Worm (Caenorhabditis elegans) whole organism, young adult: ENCODE results near the gene isw-1.
A peak's percentile ranks its signal among the peaks of the same experiment; 100 is the strongest.

ENCODE experiments used
- B0035.1 ChIP-seq: sonication (generic microtip); optimal IDR thresholded peaks from 2 replicates; lab custom pipeline; 2016; ENCODE audit warnings: missing genetic modification characterization, mild to moderate bottlenecking, missing compliant biosample characterization, missing genotype, missing genetic modification reagents
- C06A6.2 ChIP-seq: fragments of 200-800 bp; sonication (Bioruptor generic); conservative IDR thresholded peaks from 2 replicates; pipeline ENCODE4 v1.3.6; 2022; ENCODE audit warnings: missing genetic modification characterization, missing compliant biosample characterization
- F57C9.4 ChIP-seq: sonication (generic microtip); optimal IDR thresholded peaks from 2 replicates; lab custom pipeline; 2017; ENCODE audit warnings: mild to moderate bottlenecking, missing genetic modification characterization, missing compliant biosample characterization
- K12H6.12 ChIP-seq: fragments of 200-800 bp; sonication (Bioruptor generic); optimal IDR thresholded peaks from 2 replicates; lab custom pipeline; 2018; ENCODE audit warnings: mild to moderate bottlenecking, missing genetic modification characterization, missing compliant biosample characterization
- Y67H2A.10 ChIP-seq: fragments of 200-800 bp; sonication (Bioruptor generic); conservative IDR thresholded peaks from 2 replicates; pipeline ENCODE4 v1.3.6; 2022; ENCODE audit warnings: missing genetic modification reagents, missing genetic modification characterization, missing compliant biosample characterization
- aptf-3 ChIP-seq: fragments of 200-800 bp; sonication (Bioruptor generic); IDR thresholded peaks from 2 replicates; pipeline ENCODE4 v1.3.6; 2022; ENCODE audit warnings: missing genetic modification characterization, missing compliant biosample characterization
- atf-7 ChIP-seq: sonication (generic microtip); optimal IDR thresholded peaks from 2 replicates; lab custom pipeline; 2017; ENCODE audit warnings: mild to moderate bottlenecking, missing genetic modification characterization, missing compliant biosample characterization
- ccch-3 ChIP-seq: fragments of 200-800 bp; sonication (Bioruptor generic); optimal IDR thresholded peaks from 2 replicates; lab custom pipeline; 2018; ENCODE audit warnings: mild to moderate bottlenecking, missing genetic modification characterization, missing compliant biosample characterization
- cebp-1 ChIP-seq, 2 experiments: fragments of 200-800 bp in 1 of 2; sonication (Bioruptor generic) in 1 of 2; sonication (generic microtip) in 1 of 2; IDR thresholded peaks in 1 of 2; optimal IDR thresholded peaks in 1 of 2; 2 replicates each; pipeline versions ENCODE4 v1.3.6 to Lab custom; 2017 to 2022; ENCODE audit warnings: missing compliant biosample characterization in 2 of 2, missing genetic modification characterization in 2 of 2, mild to moderate bottlenecking in 1 of 2, missing genetic modification reagents in 1 of 2, moderate library complexity in 1 of 2
- ceh-27 ChIP-seq: fragments of 200-800 bp; sonication (Bioruptor generic); optimal IDR thresholded peaks from 2 replicates; lab custom pipeline; 2018; ENCODE audit warnings: mild to moderate bottlenecking, missing genetic modification characterization, moderate library complexity, missing compliant biosample characterization
- ceh-79 ChIP-seq: sonication (generic microtip); optimal IDR thresholded peaks from 2 replicates; lab custom pipeline; 2017; ENCODE audit warnings: mild to moderate bottlenecking, missing genetic modification characterization, missing compliant biosample characterization
- ceh-91 ChIP-seq: fragments of 200-800 bp; sonication (Bioruptor generic); IDR thresholded peaks from 2 replicates; pipeline ENCODE4 v1.3.6; 2022; ENCODE audit warnings: missing genetic modification reagents, missing genetic modification characterization, missing compliant biosample characterization
- dox-1 ChIP-seq: fragments of 200-800 bp; sonication (Bioruptor generic); IDR thresholded peaks from 2 replicates; pipeline ENCODE4 v1.3.6; 2022; ENCODE audit warnings: missing genetic modification reagents, missing genetic modification characterization, missing compliant biosample characterization
- dpl-1 ChIP-seq: fragments of 150-350 bp; optimal IDR thresholded peaks from 2 replicates; lab custom pipeline; 2014; ENCODE audit warnings: missing biosample characterization, missing genetic modification reagents, missing genetic modification characterization
- efl-1 ChIP-seq: fragments of 150-350 bp; optimal IDR thresholded peaks from 2 replicates; lab custom pipeline; 2014; ENCODE audit warnings: missing biosample characterization, missing genetic modification reagents, missing genetic modification characterization
- egrh-3 ChIP-seq: fragments of 200-800 bp; sonication (Bioruptor generic); IDR thresholded peaks from 2 replicates; pipeline ENCODE4 v1.3.6; 2022; ENCODE audit warnings: missing genetic modification reagents, missing genetic modification characterization, missing compliant biosample characterization
- hmg-1.2 ChIP-seq: fragments of 200-800 bp; sonication (Bioruptor generic); IDR thresholded peaks from 2 replicates; pipeline ENCODE4 v1.3.6; 2022; ENCODE audit warnings: missing genetic modification reagents, missing genetic modification characterization, missing compliant biosample characterization
- let-526 ChIP-seq: fragments of 200-800 bp; sonication (Bioruptor generic); IDR thresholded peaks from 2 replicates; pipeline ENCODE4 v1.3.6; 2022; ENCODE audit warnings: missing genetic modification reagents, missing genetic modification characterization, missing compliant biosample characterization
- let-607 ChIP-seq, 2 experiments: fragments of 200-800 bp in 1 of 2; sonication (Bioruptor generic) in 1 of 2; sonication (generic microtip) in 1 of 2; optimal IDR thresholded peaks; 2 replicates each; lab custom pipeline; 2016 to 2018; ENCODE audit warnings: mild to moderate bottlenecking in 2 of 2, missing compliant biosample characterization in 2 of 2, missing genetic modification characterization in 2 of 2, moderate library complexity in 2 of 2, missing genotype in 1 of 2
- lin-35 ChIP-seq, 3 experiments: fragments of 150-350 bp in 2 of 3; sonication (generic microtip) in 1 of 3; optimal IDR thresholded peaks; 2 replicates each; lab custom pipeline; 2014 to 2018; ENCODE audit warnings: missing biosample characterization in 3 of 3, missing genetic modification characterization in 3 of 3, missing genetic modification reagents in 3 of 3
- lsl-1 ChIP-seq: fragments of 200-800 bp; sonication (Bioruptor generic); optimal IDR thresholded peaks from 2 replicates; lab custom pipeline; 2018; ENCODE audit warnings: mild to moderate bottlenecking, missing genetic modification characterization, moderate library complexity, missing compliant biosample characterization
- mes-4 ChIP-seq: sonication (generic microtip); optimal IDR thresholded peaks from 2 replicates; lab custom pipeline; 2016; ENCODE audit warnings: missing genotype, missing genetic modification characterization, missing compliant biosample characterization
- mxl-1 ChIP-seq: sonication (generic microtip); optimal IDR thresholded peaks from 2 replicates; lab custom pipeline; 2016; ENCODE audit warnings: missing genetic modification characterization, missing compliant biosample characterization
- nhr-27 ChIP-seq: fragments of 200-800 bp; sonication (Bioruptor generic); optimal IDR thresholded peaks from 2 replicates; lab custom pipeline; 2018; ENCODE audit warnings: mild to moderate bottlenecking, missing genetic modification characterization, moderate library complexity, missing compliant biosample characterization
- nhr-80 ChIP-seq: sonication (generic microtip); optimal IDR thresholded peaks from 2 replicates; lab custom pipeline; 2016; ENCODE audit warnings: missing genetic modification characterization, missing compliant biosample characterization
- nhr-90 ChIP-seq: sonication (generic microtip); optimal IDR thresholded peaks from 2 replicates; lab custom pipeline; 2016; ENCODE audit warnings: missing genotype, mild to moderate bottlenecking, missing genetic modification characterization, missing compliant biosample characterization
- rcor-1 ChIP-seq: fragments of 200-800 bp; sonication (Bioruptor generic); IDR thresholded peaks from 2 replicates; pipeline ENCODE4 v1.3.6; 2022; ENCODE audit warnings: missing genetic modification reagents, missing genetic modification characterization, missing compliant biosample characterization
- rec-8 ChIP-seq, 2 experiments: sonication (generic microtip); optimal IDR thresholded peaks; 2 replicates each; lab custom pipeline; 2016; ENCODE audit warnings: mild to moderate bottlenecking in 2 of 2, missing genetic modification characterization in 2 of 2, missing genetic modification reagents in 2 of 2, missing genotype in 2 of 2, missing biosample characterization in 1 of 2, missing compliant biosample characterization in 1 of 2, moderate library complexity in 1 of 2
- sea-2 ChIP-seq: fragments of 200-800 bp; sonication (Bioruptor generic); IDR thresholded peaks from 2 replicates; pipeline ENCODE4 v1.3.6; 2022; ENCODE audit warnings: missing genetic modification characterization, missing compliant biosample characterization
- snpc-4 ChIP-seq, 5 experiments: fragments of 150-350 bp in 1 of 5; sonication (generic microtip) in 4 of 5; optimal IDR thresholded peaks; 2 replicates each; lab custom pipeline; 2014 to 2018; ENCODE audit warnings: missing genetic modification characterization in 5 of 5, missing biosample characterization in 3 of 5, antibody characterized with exemption in 2 of 5, mild to moderate bottlenecking in 2 of 5, missing compliant biosample characterization in 2 of 5, missing genotype in 2 of 5, moderate library complexity in 2 of 5, missing genetic modification reagents in 1 of 5
- sptf-2 ChIP-seq: fragments of 200-800 bp; sonication (Bioruptor generic); optimal IDR thresholded peaks from 2 replicates; lab custom pipeline; 2018; ENCODE audit warnings: mild to moderate bottlenecking, missing genetic modification characterization, missing compliant biosample characterization
- tbp1 ChIP-seq: fragments of 200-800 bp; sonication (Bioruptor generic); optimal IDR thresholded peaks from 2 replicates; lab custom pipeline; 2018; ENCODE audit warnings: mild to moderate bottlenecking, missing genetic modification characterization, missing compliant biosample characterization
- tbx-9 ChIP-seq: sonication (generic microtip); optimal IDR thresholded peaks from 2 replicates; lab custom pipeline; 2016; ENCODE audit warnings: borderline replicate concordance, missing genetic modification characterization, inconsistent platforms, missing compliant biosample characterization
- unc-130 ChIP-seq: sonication (generic microtip); optimal IDR thresholded peaks from 2 replicates; lab custom pipeline; 2016; ENCODE audit warnings: missing genetic modification reagents, missing genetic modification characterization, missing compliant biosample characterization
- zim-3 ChIP-seq: sonication (generic microtip); optimal IDR thresholded peaks from 2 replicates; lab custom pipeline; 2017; ENCODE audit warnings: mild to moderate bottlenecking, missing genetic modification characterization, moderate library complexity, missing compliant biosample characterization
- ztf-25 ChIP-seq: fragments of 200-800 bp; sonication (Bioruptor generic); IDR thresholded peaks from 2 replicates; pipeline ENCODE4 v1.3.6; 2022; ENCODE audit warnings: missing genetic modification reagents, missing genetic modification characterization, missing compliant biosample characterization
- ztf-3 ChIP-seq: fragments of 200-800 bp; sonication (Bioruptor generic); optimal IDR thresholded peaks from 2 replicates; lab custom pipeline; 2018; ENCODE audit warnings: mild to moderate bottlenecking, missing genetic modification characterization, missing compliant biosample characterization

The isw-1 gene

ce11 chrIII:6695189-6695588, 14.7 kb downstream of the isw-1 start (continued):
- TF ChIP-seq C06A6.2 (GFP tag; lab: Robert Waterston, UW) (no peak), hmg-1.2 (peak; percentile 31; the same call in 1 of the 2 replicates), nhr-90 (tag; lab: Kevin White, UChicago) (no peak), rec-8 (tag; optimal IDR thresholded peaks at IDR 0.05; lab: Kevin White, UChicago) (no peak), sptf-2 (GFP tag; lab: Kevin White, UChicago) (no peak), ceh-79 (tag; lab: Kevin White, UChicago) (no peak), B0035.1 (no peak), K12H6.12 (tag; lab: Kevin White, UChicago) (peak; percentile 23), egrh-3 (no peak), ztf-25 (GFP tag; lab: Robert Waterston, UW) (no peak), mxl-1 (no peak), let-526 (GFP tag; lab: Robert Waterston, UW) (no peak), ceh-91 (no peak), snpc-4 (GFP tag; optimal IDR thresholded peaks at IDR 0.05; lab: Kevin White, UChicago) (no peak), snpc-4 (tag; optimal IDR thresholded peaks at IDR 0.05; lab: Kevin White, UChicago) (no peak), ceh-27 (GFP tag; lab: Kevin White, UChicago) (peak; percentile 54), cebp-1 (GFP tag; IDR thresholded peaks at IDR 0.05; lab: Robert Waterston, UW) (no peak), cebp-1 (tag; optimal IDR thresholded peaks at IDR 0.05; lab: Kevin White, UChicago) (no peak), lin-35 (GFP tag; optimal IDR thresholded peaks at IDR 0.05; lab: Kevin White, UChicago) (peak in 1 of 3 experiments; percentile 45), lsl-1 (GFP tag; lab: Kevin White, UChicago) (no peak), mes-4 (tag; lab: Kevin White, UChicago) (no peak), F57C9.4 (tag; lab: Kevin White, UChicago) (no peak), sea-2 (GFP tag; lab: Robert Waterston, UW) (no peak), unc-130 (GFP tag; lab: Kevin White, UChicago) (no peak)

ce11 chrIII:6693285-6693684, 16.6 kb downstream of the isw-1 start:
- TF ChIP-seq nhr-80 (tag; lab: Kevin White, UChicago) (peak; percentile 85), Y67H2A.10 (GFP tag; lab: Robert Waterston, UW) (no peak)

ce11 chrIII:6690490-6690889, 19.4 kb downstream of the isw-1 start:
- TF ChIP-seq unc-130 (GFP tag; lab: Kevin White, UChicago) (no peak), tbx-9 (tag; lab: Kevin White, UChicago) (no peak), lsl-1 (GFP tag; lab: Kevin White, UChicago) (no peak), dox-1 (GFP tag; lab: Robert Waterston, UW) (no peak), let-607 (tag; optimal IDR thresholded peaks at IDR 0.05; lab: Kevin White, UChicago) (no peak), atf-7 (tag; lab: Kevin White, UChicago) (no peak), rcor-1 (GFP tag; lab: Robert Waterston, UW) (no peak), efl-1 (GFP tag; lab: Kevin White, UChicago) (no peak), aptf-3 (GFP tag; lab: Robert Waterston, UW) (no peak), dpl-1 (no peak), ztf-3 (GFP tag; lab: Kevin White, UChicago) (no peak), ccch-3 (no peak), tbp1 (no peak), zim-3 (tag; lab: Kevin White, UChicago) (no peak), B0035.1 (no peak), ztf-25 (GFP tag; lab: Robert Waterston, UW) (no peak), nhr-27 (tag; lab: Kevin White, UChicago) (no peak)
- TF ChIP-seq, all 124 proteins: peak for 0
